Worm (Caenorhabditis elegans) whole organism, L2 larva: ENCODE results near the gene F44B9.9.
A peak's percentile ranks its signal among the peaks of the same experiment; 100 is the strongest.

Experiments used
- F13H6.1 ChIP-seq: sonication (generic microtip); optimal IDR thresholded peaks from 2 replicates; lab custom pipeline; 2016; ENCODE audit warnings: missing genetic modification characterization, missing compliant biosample characterization
- R02D3.7 ChIP-seq: fragments of 150-350 bp; optimal IDR thresholded peaks from 2 replicates; lab custom pipeline; 2014; ENCODE audit warnings: missing biosample characterization, missing genetic modification characterization
- ZK546.5 ChIP-seq: sonication (generic microtip); optimal IDR thresholded peaks from 2 replicates; lab custom pipeline; 2017; ENCODE audit warnings: missing biosample characterization, missing genetic modification characterization
- alr-1 ChIP-seq: fragments of 150-350 bp; optimal IDR thresholded peaks from 2 replicates; lab custom pipeline; 2014; ENCODE audit warnings: missing biosample characterization, missing genetic modification characterization
- aly-2 ChIP-seq: fragments of 150-350 bp; optimal IDR thresholded peaks from 2 replicates; lab custom pipeline; 2014; ENCODE audit warnings: missing biosample characterization, missing genetic modification characterization
- ama-1 ChIP-seq: fragments of 150-350 bp; optimal IDR thresholded peaks from 2 replicates; lab custom pipeline; 2018; ENCODE audit warnings: inconsistent platforms
- ceh-16 ChIP-seq: fragments of 150-350 bp; optimal IDR thresholded peaks from 2 replicates; lab custom pipeline; 2014; ENCODE audit warnings: missing biosample characterization, missing genetic modification characterization
- crh-2 ChIP-seq: sonication (generic microtip); optimal IDR thresholded peaks from 2 replicates; lab custom pipeline; 2017; ENCODE audit warnings: missing biosample characterization, missing genetic modification characterization
- dmd-4 ChIP-seq: sonication (generic microtip); optimal IDR thresholded peaks from 2 replicates; lab custom pipeline; 2017; ENCODE audit warnings: missing biosample characterization, missing genetic modification characterization
- egl-27 ChIP-seq: sonication (generic microtip); optimal IDR thresholded peaks from 3 replicates; lab custom pipeline; 2017; ENCODE audit warnings: missing biosample characterization, missing genetic modification reagents, missing genetic modification characterization
- elt-3 ChIP-seq: sonication (generic microtip); optimal IDR thresholded peaks from 2 replicates; lab custom pipeline; 2017; ENCODE audit warnings: missing biosample characterization, missing genetic modification characterization
- fos-1 ChIP-seq: fragments of 150-350 bp; optimal IDR thresholded peaks from 2 replicates; lab custom pipeline; 2014; ENCODE audit warnings: missing biosample characterization, missing genetic modification characterization
- gmeb-1 ChIP-seq: fragments of 150-350 bp; optimal IDR thresholded peaks from 2 replicates; lab custom pipeline; 2014; ENCODE audit warnings: missing biosample characterization, missing genetic modification characterization
- lin-11 ChIP-seq: fragments of 150-350 bp; sonication (generic microtip); optimal IDR thresholded peaks from 2 replicates; lab custom pipeline; 2014; ENCODE audit warnings: missing biosample characterization, missing genetic modification characterization, inconsistent platforms, mixed read lengths
- lin-13 ChIP-seq: fragments of 150-350 bp; optimal IDR thresholded peaks from 2 replicates; lab custom pipeline; 2014; ENCODE audit warnings: missing biosample characterization, missing genetic modification reagents, missing genetic modification characterization
- lin-39 ChIP-seq: fragments of 150-350 bp; optimal IDR thresholded peaks from 2 replicates; lab custom pipeline; 2014; ENCODE audit warnings: missing biosample characterization, missing genetic modification reagents, missing genetic modification characterization
- lsy-2 ChIP-seq, 2 experiments: fragments of 150-350 bp in 1 of 2; sonication (generic microtip) in 1 of 2; optimal IDR thresholded peaks; 2 replicates each; lab custom pipeline; 2014 to 2017; ENCODE audit warnings: missing biosample characterization in 2 of 2, missing genetic modification characterization in 2 of 2
- mbf-1 ChIP-seq: sonication (generic microtip); optimal IDR thresholded peaks from 2 replicates; lab custom pipeline; 2017; ENCODE audit warnings: missing biosample characterization, missing genetic modification characterization
- mdl-1 ChIP-seq, 2 experiments: fragments of 150-350 bp in 1 of 2; sonication (generic microtip) in 1 of 2; optimal IDR thresholded peaks; 2 replicates each; lab custom pipeline; 2017; ENCODE audit warnings: missing biosample characterization in 2 of 2, missing genetic modification characterization in 2 of 2
- nhr-10 ChIP-seq: sonication (generic microtip); optimal IDR thresholded peaks from 2 replicates; lab custom pipeline; 2017; ENCODE audit warnings: missing biosample characterization, missing genetic modification characterization
- nhr-12 ChIP-seq: fragments of 150-350 bp; optimal IDR thresholded peaks from 2 replicates; lab custom pipeline; 2014; ENCODE audit warnings: missing biosample characterization, missing genetic modification characterization
- nhr-129 ChIP-seq: fragments of 150-350 bp; optimal IDR thresholded peaks from 2 replicates; lab custom pipeline; 2014; ENCODE audit warnings: missing biosample characterization, missing genetic modification characterization
- nhr-23 ChIP-seq: fragments of 150-350 bp; optimal IDR thresholded peaks from 2 replicates; lab custom pipeline; 2014; ENCODE audit warnings: missing biosample characterization, missing genetic modification reagents, missing genetic modification characterization
- nhr-237 ChIP-seq: fragments of 150-350 bp; optimal IDR thresholded peaks from 2 replicates; lab custom pipeline; 2014; ENCODE audit warnings: missing biosample characterization, missing genetic modification characterization
- nhr-6 ChIP-seq: fragments of 150-350 bp; optimal IDR thresholded peaks from 2 replicates; lab custom pipeline; 2014; ENCODE audit warnings: missing biosample characterization, missing genetic modification characterization
- peb-1 ChIP-seq: fragments of 150-350 bp; optimal IDR thresholded peaks from 2 replicates; lab custom pipeline; 2014; ENCODE audit warnings: missing biosample characterization, missing genetic modification characterization
- sem-4 ChIP-seq: fragments of 150-350 bp; optimal IDR thresholded peaks from 2 replicates; lab custom pipeline; 2014; ENCODE audit warnings: missing biosample characterization, missing genetic modification reagents, missing genetic modification characterization
- skn-1 ChIP-seq: sonication (generic microtip); optimal IDR thresholded peaks from 2 replicates; lab custom pipeline; 2017; ENCODE audit warnings: missing biosample characterization, missing genetic modification characterization
- snpc-4 ChIP-seq: fragments of 150-350 bp; optimal IDR thresholded peaks from 2 replicates; lab custom pipeline; 2014; ENCODE audit warnings: missing biosample characterization, missing genetic modification characterization
- unc-39 ChIP-seq: fragments of 150-350 bp; optimal IDR thresholded peaks from 2 replicates; lab custom pipeline; 2014; ENCODE audit warnings: missing biosample characterization, missing genetic modification characterization
- unc-62 ChIP-seq: fragments of 150-350 bp; optimal IDR thresholded peaks from 2 replicates; lab custom pipeline; 2014; ENCODE audit warnings: missing biosample characterization, missing genetic modification reagents, missing genetic modification characterization
- zag-1 ChIP-seq: fragments of 150-350 bp; optimal IDR thresholded peaks from 2 replicates; lab custom pipeline; 2014; ENCODE audit warnings: missing biosample characterization, missing genetic modification characterization
- ztf-11 ChIP-seq: sonication (generic microtip); optimal IDR thresholded peaks from 2 replicates; lab custom pipeline; 2017; ENCODE audit warnings: missing biosample characterization, missing genetic modification characterization
- ztf-4 ChIP-seq: fragments of 150-350 bp; optimal IDR thresholded peaks from 2 replicates; lab custom pipeline; 2014; ENCODE audit warnings: missing biosample characterization, missing genetic modification characterization

The F44B9.9 gene

DNA sequence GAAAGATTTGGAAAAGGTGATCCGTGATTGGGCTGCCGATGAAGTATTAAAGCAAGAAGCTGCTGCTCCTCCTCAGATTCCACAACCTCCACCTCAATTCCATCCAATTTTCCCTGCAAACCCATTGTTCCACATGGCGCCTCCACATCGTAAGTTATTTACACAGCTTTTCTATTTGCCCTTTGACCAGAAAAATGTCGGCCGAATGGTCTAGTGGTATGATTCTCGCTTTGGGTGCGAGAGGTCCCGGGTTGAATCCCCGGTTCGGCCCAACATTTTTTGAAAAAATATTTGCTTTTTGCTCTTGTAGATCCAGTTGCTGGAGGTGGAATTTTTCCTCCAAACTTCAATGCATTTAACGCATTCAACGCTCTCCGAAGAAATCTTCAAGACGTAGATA, 38.3 kb upstream of the F44B9.9 start:
- TF ChIP-seq snpc-4 (tag; lab: Kevin White, UChicago) (peak; percentile 38), nhr-6 (tag; lab: Kevin White, UChicago) (no peak), fos-1 (tag; lab: Kevin White, UChicago) (no peak), R02D3.7 (no peak), nhr-10 (no peak), alr-1 (no peak), nhr-129 (tag; lab: Kevin White, UChicago) (peak; percentile 6)
- TF ChIP-seq, all 48 proteins: peak for 2

DNA sequence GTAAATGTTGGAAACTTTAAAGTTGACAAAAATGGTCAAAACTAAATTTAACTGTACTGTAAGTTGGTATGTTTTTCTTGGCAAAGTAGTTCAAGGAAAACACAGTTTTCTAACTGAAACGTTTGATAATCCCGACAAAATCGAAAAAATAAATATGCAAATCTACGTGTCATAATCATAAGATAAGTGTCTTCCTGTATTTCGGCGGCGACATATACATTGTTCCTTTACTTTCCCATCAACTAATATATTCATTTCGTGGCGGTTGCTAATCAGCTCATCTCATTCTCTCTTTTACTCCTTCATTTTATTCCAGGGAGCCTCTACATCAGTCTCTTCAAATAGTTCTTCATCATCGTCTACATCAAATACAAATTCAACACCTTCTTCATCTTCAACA, 36.9 kb upstream of the F44B9.9 start:
- no peak for TF ChIP-seq mbf-1 (tag; lab: Kevin White, UChicago)
- no peak for TF ChIP-seq nhr-23 (tag; lab: Kevin White, UChicago)
- TF ChIP-seq lin-39 (tag; lab: Kevin White, UChicago): no peak
- no peak for TF ChIP-seq ama-1 (lab: Kevin White, UChicago)
- no peak for TF ChIP-seq elt-3 (tag; lab: Kevin White, UChicago)
- no peak for TF ChIP-seq nhr-129 (tag; lab: Kevin White, UChicago)

DNA sequence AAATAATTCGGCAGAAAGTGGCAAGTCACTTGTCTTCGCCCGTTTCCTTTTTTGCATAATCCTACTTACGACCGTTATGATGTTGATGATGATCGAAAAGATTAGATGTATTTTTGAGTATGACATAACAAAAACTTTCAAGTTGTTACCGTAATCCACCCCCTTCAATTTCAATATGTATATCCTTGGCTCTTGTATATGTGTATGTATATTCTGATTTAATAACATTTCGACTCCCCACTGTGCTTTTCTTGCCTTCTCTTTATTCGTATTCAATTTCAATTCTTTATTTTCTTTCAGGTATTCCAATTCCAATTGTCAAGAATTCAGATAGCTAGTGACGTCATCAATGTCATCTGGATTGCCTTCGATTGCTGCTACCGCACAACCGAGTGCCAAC, 36.1 kb upstream of the F44B9.9 start, which contains the start of gene pros-1:
pros-1 (plus strand) TSS at position 301 of the 400 bp plus-strand sequence.
- TF ChIP-seq ztf-4 (tag; lab: Kevin White, UChicago) (no peak), lin-13 (GFP tag; lab: Kevin White, UChicago) (no peak), lsy-2 (tag; optimal IDR thresholded peaks at IDR 0.05; lab: Kevin White, UChicago) (no peak), sem-4 (tag; lab: Kevin White, UChicago) (no peak), nhr-23 (tag; lab: Kevin White, UChicago) (no peak), ceh-16 (tag; lab: Kevin White, UChicago) (no peak), unc-62 (no peak), nhr-10 (no peak), ztf-11 (tag; lab: Kevin White, UChicago) (no peak), mbf-1 (tag; lab: Kevin White, UChicago) (no peak), egl-27 (tag; lab: Kevin White, UChicago) (no peak), dmd-4 (tag; lab: Kevin White, UChicago) (no peak), nhr-237 (no peak), zag-1 (tag; lab: Kevin White, UChicago) (no peak), F13H6.1 (tag; lab: Kevin White, UChicago) (no peak), gmeb-1 (tag; lab: Kevin White, UChicago) (no peak), crh-2 (tag; lab: Kevin White, UChicago) (no peak)
- TF ChIP-seq, all 48 proteins: peak for 0

DNA sequence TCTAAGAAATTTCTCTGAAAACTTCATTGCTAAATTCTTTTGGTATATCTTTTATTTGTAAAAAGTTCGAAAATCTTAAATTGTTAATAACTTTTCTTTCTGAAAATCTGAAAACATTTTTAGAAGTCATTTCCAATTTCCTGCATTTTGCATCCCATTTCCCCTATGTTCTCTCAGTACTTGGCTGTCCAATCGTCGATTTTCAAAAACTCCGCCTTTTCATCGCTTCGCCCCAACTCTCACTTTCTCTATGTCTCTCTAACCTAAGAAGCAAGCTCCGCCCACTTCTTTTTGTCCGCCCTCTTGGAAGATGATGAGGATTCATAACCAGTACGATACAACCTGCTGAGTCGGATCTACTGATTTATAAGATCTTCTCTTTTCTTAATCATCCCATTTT, 34.2 kb upstream of the F44B9.9 start:
- TF ChIP-seq R02D3.7: no peak
- TF ChIP-seq lsy-2 (tag; optimal IDR thresholded peaks at IDR 0.05; lab: Kevin White, UChicago): peak in 1 of 2 experiments; percentile 42

DNA sequence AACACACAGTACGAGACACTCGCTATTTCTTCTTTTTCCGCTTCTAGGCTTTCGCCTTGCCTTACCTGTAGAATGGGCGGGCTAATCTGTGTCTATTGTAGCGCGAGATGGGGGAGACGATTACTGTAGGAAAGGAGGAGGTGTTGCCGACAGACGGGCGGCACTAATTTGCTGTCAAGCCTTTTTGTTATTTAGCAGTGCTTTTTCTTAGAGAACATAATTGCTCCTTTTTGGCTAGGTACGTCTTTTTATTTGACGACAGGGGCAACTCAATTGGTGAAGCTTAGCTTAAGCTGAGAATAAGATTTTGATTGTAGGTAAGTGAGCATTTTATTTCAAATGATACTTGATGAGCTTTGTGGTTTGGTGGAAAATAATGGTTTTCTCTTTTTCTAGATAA, 32.8 kb upstream of the F44B9.9 start:
- TF ChIP-seq skn-1 (tag; lab: Kevin White, UChicago) (no peak), peb-1 (no peak), lin-11 (tag; lab: Kevin White, UChicago) (no peak), ZK546.5 (no peak), nhr-129 (tag; lab: Kevin White, UChicago) (no peak), zag-1 (tag; lab: Kevin White, UChicago) (no peak), snpc-4 (tag; lab: Kevin White, UChicago) (no peak), nhr-10 (no peak), nhr-6 (tag; lab: Kevin White, UChicago) (no peak), sem-4 (tag; lab: Kevin White, UChicago) (no peak), unc-39 (tag; lab: Kevin White, UChicago) (no peak), fos-1 (tag; lab: Kevin White, UChicago) (no peak), mdl-1 (tag; optimal IDR thresholded peaks at IDR 0.05; lab: Kevin White, UChicago) (no peak), nhr-237 (no peak), nhr-12 (tag; lab: Kevin White, UChicago) (no peak), ztf-4 (tag; lab: Kevin White, UChicago) (no peak), lin-39 (tag; lab: Kevin White, UChicago) (no peak), ceh-16 (tag; lab: Kevin White, UChicago) (no peak)

DNA sequence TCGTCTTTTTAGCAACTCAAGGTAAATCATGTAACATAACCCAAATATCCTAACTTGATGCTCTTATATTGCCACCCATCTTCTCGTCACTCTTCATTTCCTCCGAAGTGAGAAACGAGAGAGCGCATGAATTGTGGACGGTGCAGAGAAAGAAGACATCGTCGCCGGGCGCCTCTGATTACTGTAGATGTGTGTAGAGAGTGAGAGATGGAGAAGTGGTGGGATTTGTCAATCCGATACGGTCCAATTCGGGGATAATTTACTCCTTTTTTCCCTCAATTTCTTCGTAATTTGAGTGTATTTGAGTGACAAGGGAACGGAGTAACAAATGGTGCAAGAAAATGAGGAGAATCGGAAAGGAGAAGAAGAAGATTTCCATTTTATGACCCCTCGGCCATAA, 30.3 kb upstream of the F44B9.9 start:
- TF ChIP-seq lsy-2 (tag; optimal IDR thresholded peaks at IDR 0.05; lab: Kevin White, UChicago) (peak in 1 of 2 experiments; percentile 12), lin-39 (tag; lab: Kevin White, UChicago) (no peak), aly-2 (tag; lab: Kevin White, UChicago) (no peak), R02D3.7 (no peak), peb-1 (no peak), skn-1 (tag; lab: Kevin White, UChicago) (no peak)
